Worm (Caenorhabditis elegans): Measurements from ENCODE around the gene cht-6.
A peak's percentile ranks its signal among the peaks of the same experiment; 100 is the strongest.

cht-6 gene

DNA sequence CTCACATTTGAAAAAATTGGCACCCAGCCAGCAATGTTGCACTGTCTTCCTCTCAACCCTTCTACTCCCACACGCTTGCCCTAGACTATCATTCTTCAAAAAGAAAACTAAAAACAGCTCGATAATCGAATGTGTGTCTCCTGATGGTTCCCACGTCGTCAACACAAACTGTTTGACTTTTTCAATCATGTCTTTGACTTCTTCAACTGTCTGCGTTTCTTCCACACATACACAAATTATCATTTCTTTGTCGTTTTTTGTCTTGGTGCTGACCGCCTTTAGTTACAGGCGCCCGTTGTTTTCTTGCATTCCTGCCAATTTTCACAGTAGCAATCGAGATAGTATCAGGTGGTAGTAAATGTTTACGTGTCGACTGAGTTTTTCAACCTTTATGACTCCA is 47.8 kb downstream of the cht-6 start (continued):
- TF ChIP-seq nhr-12 (tag; optimal IDR thresholded peaks at IDR 0.05) (no peak), hpl-2 (GFP tag; optimal IDR thresholded peaks at IDR 0.05) (no peak), lsy-2 (tag; optimal IDR thresholded peaks at IDR 0.05) (peak in 1 of 2 experiments; percentile 15), nhr-90 (tag; optimal IDR thresholded peaks at IDR 0.05; ENCODE audit: poor library complexity) (no peak), lin-35 (GFP tag; optimal IDR thresholded peaks at IDR 0.05) (peak in 1 of 2 experiments; percentile 64), elt-3 (tag; optimal IDR thresholded peaks at IDR 0.05) (peak in 1 of 6 experiments; percentile 47), hlh-4 (tag; optimal IDR thresholded peaks at IDR 0.05) (no peak), sox-4 (tag; optimal IDR thresholded peaks at IDR 0.05) (no peak), dsc-1 (tag; optimal IDR thresholded peaks at IDR 0.05) (no peak), hlh-17 (GFP tag; optimal IDR thresholded peaks at IDR 0.05; ENCODE audit: borderline replicate concordance) (no peak)

ce11 chrV:6464238-6464637 is 49.4 kb downstream of the cht-6 start:
- TF ChIP-seq blmp-1 (tag; optimal IDR thresholded peaks at IDR 0.05) (peak; percentile 13), sup-37 (GFP tag; optimal IDR thresholded peaks at IDR 0.05) (no peak), unc-130 (tag; optimal IDR thresholded peaks at IDR 0.05) (no peak)

- TF ChIP-seq nhr-77 (tag; optimal IDR thresholded peaks at IDR 0.05) (no peak), mdl-1 (tag; optimal IDR thresholded peaks at IDR 0.05) (no peak), nhr-12 (tag; optimal IDR thresholded peaks at IDR 0.05) (no peak), lin-15B (tag; optimal IDR thresholded peaks at IDR 0.05) (no peak), lin-35 (GFP tag; optimal IDR thresholded peaks at IDR 0.05) (no peak), nhr-71 (tag; optimal IDR thresholded peaks at IDR 0.05) (no peak)
Measured at ce11 chrV:6464765-6465164, 50.0 kb downstream of the cht-6 start, which contains the start of gene unc-83. unc-83 (plus strand) TSS chrV:6465065.
